Worm (Caenorhabditis elegans) whole organism, midembryonic: ENCODE results near the gene ttll-11.

Source experiments
- T22C8.4 ChIP-seq: fragments of 200-800 bp; sonication (Bioruptor generic); IDR thresholded peaks from 2 replicates; pipeline ENCODE4 v1.3.6; 2022; ENCODE audit warnings: missing genetic modification characterization, missing compliant biosample characterization
- cog-1 ChIP-seq: sonication (generic microtip); optimal IDR thresholded peaks from 2 replicates; lab custom pipeline; 2016; ENCODE audit warnings: missing genetic modification characterization, missing compliant biosample characterization
- flt-1 ChIP-seq: fragments of 200-800 bp; sonication (Bioruptor generic); IDR thresholded peaks from 2 replicates; pipeline ENCODE4 v1.3.6; 2022; ENCODE audit warnings: missing genetic modification characterization, missing compliant biosample characterization
- klf-2 ChIP-seq: fragments of 200-800 bp; sonication (Bioruptor generic); conservative IDR thresholded peaks from 2 replicates; pipeline ENCODE4 v1.3.6; 2022; ENCODE audit warnings: missing genetic modification reagents, missing genetic modification characterization, missing compliant biosample characterization
- med-1 ChIP-seq: sonication (generic microtip); optimal IDR thresholded peaks from 2 replicates; lab custom pipeline; 2017; ENCODE audit warnings: missing genetic modification characterization, mild to moderate bottlenecking, missing compliant biosample characterization, antibody characterized with exemption, missing genetic modification reagents; ENCODE audit not compliant: insufficient read depth
- ref-1 ChIP-seq: fragments of 200-800 bp; sonication (Bioruptor generic); conservative IDR thresholded peaks from 2 replicates; pipeline ENCODE4 v1.3.6; 2022; ENCODE audit warnings: missing genetic modification reagents, missing genetic modification characterization, missing compliant biosample characterization
- tab-1 ChIP-seq: fragments of 200-800 bp; sonication (Bioruptor generic); IDR thresholded peaks from 2 replicates; pipeline ENCODE4 v1.3.6; 2022; ENCODE audit warnings: missing genetic modification characterization, missing compliant biosample characterization
- ztf-23 ChIP-seq: fragments of 200-800 bp; sonication (Bioruptor generic); IDR thresholded peaks from 2 replicates; pipeline ENCODE4 v1.3.6; 2022; ENCODE audit warnings: missing genetic modification reagents, missing genetic modification characterization, missing compliant biosample characterization
- ztf-29 ChIP-seq: fragments of 200-800 bp; sonication (Bioruptor generic); IDR thresholded peaks from 2 replicates; pipeline ENCODE4 v1.3.6; 2022; ENCODE audit warnings: missing genetic modification reagents, missing genetic modification characterization, missing compliant biosample characterization

DNA sequence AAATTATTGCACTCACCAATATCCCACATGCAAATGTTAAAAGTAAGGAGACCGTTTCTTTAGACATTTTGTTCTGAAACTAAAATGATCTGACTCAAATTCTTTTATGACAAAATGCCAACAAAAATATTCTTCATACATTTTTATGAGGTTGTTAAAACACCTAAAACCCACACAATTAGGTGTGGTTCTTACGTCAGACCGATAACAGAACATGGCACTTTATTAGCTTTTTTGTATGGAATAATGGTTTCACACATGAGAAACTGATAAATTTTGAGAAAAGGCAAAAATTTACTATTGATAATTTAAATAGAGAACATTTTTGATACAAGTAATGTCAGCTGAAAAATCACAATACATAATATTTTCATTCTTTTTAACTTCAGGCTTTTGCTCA is 43.9 kb upstream of the ttll-11 start, which contains the start of gene C49C8.5:
- TF ChIP-seq ztf-29 (GFP tag; lab: Robert Waterston, UW) (no peak), cog-1 (tag; lab: Kevin White, UChicago) (no peak), flt-1 (GFP tag; lab: Robert Waterston, UW) (no peak), klf-2 (no peak), med-1 (GFP tag; lab: Kevin White, UChicago) (no peak), T22C8.4 (no peak), ref-1 (GFP tag; lab: Robert Waterston, UW) (no peak), tab-1 (GFP tag; lab: Robert Waterston, UW) (no peak), ztf-23 (GFP tag; lab: Robert Waterston, UW) (no peak)
